Worm (Caenorhabditis elegans) whole organism, L3 larva: Measurements from ENCODE around the gene vit-3.

ENCODE experiments used
- R02D3.7 ChIP-seq: fragments of 150-350 bp; optimal IDR thresholded peaks from 2 replicates; lab custom pipeline; 2014; ENCODE audit warnings: missing biosample characterization, missing genetic modification characterization
- aly-2 ChIP-seq: fragments of 150-350 bp; optimal IDR thresholded peaks from 2 replicates; lab custom pipeline; 2014; ENCODE audit warnings: missing biosample characterization, missing genetic modification characterization
- ceh-9 ChIP-seq: sonication (generic microtip); optimal IDR thresholded peaks from 2 replicates; lab custom pipeline; 2018; ENCODE audit warnings: missing biosample characterization, missing genetic modification characterization
- daf-12 ChIP-seq: fragments of 150-350 bp; optimal IDR thresholded peaks from 2 replicates; lab custom pipeline; 2014; ENCODE audit warnings: missing biosample characterization, missing genetic modification reagents, missing genetic modification characterization
- egl-27 ChIP-seq: sonication (generic microtip); optimal IDR thresholded peaks from 4 replicates; lab custom pipeline; 2017; ENCODE audit warnings: missing biosample characterization, missing genetic modification reagents, missing genetic modification characterization
- egl-5 ChIP-seq: fragments of 150-350 bp; optimal IDR thresholded peaks from 2 replicates; lab custom pipeline; 2017; ENCODE audit warnings: missing biosample characterization, missing genetic modification reagents, missing genetic modification characterization, inconsistent platforms
- elt-1 ChIP-seq: fragments of 150-350 bp; optimal IDR thresholded peaks from 2 replicates; lab custom pipeline; 2014; ENCODE audit warnings: missing biosample characterization, missing genetic modification characterization
- elt-2 ChIP-seq: sonication (generic microtip); optimal IDR thresholded peaks from 2 replicates; lab custom pipeline; 2016; ENCODE audit warnings: missing genetic modification reagents, mild to moderate bottlenecking, missing genetic modification characterization, missing compliant biosample characterization
- elt-3 ChIP-seq, 3 experiments: fragments of 150-350 bp in 1 of 3; sonication (generic microtip) in 2 of 3; optimal IDR thresholded peaks; 2 replicates in 2 of 3; 4 replicates in 1 of 3; lab custom pipeline; 2014 to 2017; ENCODE audit warnings: missing biosample characterization in 3 of 3, missing genetic modification characterization in 3 of 3
- fkh-2 ChIP-seq: fragments of 150-350 bp; optimal IDR thresholded peaks from 2 replicates; lab custom pipeline; 2014; ENCODE audit warnings: missing biosample characterization, missing genetic modification reagents, missing genetic modification characterization
- fos-1 ChIP-seq: fragments of 150-350 bp; optimal IDR thresholded peaks from 2 replicates; lab custom pipeline; 2014; ENCODE audit warnings: missing biosample characterization, missing genetic modification characterization
- jun-1 ChIP-seq: fragments of 150-350 bp; optimal IDR thresholded peaks from 2 replicates; lab custom pipeline; 2014; ENCODE audit warnings: missing biosample characterization, missing genetic modification reagents, missing genetic modification characterization
- lsy-12 ChIP-seq: sonication (generic microtip); optimal IDR thresholded peaks from 2 replicates; lab custom pipeline; 2016; ENCODE audit warnings: mild to moderate bottlenecking, missing genetic modification characterization, missing compliant biosample characterization
- mdl-1 ChIP-seq: fragments of 150-350 bp; optimal IDR thresholded peaks from 2 replicates; lab custom pipeline; 2014; ENCODE audit warnings: missing biosample characterization, missing genetic modification characterization
- nfya-1 ChIP-seq: sonication (generic microtip); optimal IDR thresholded peaks from 2 replicates; lab custom pipeline; 2017; ENCODE audit warnings: missing genetic modification characterization, mild to moderate bottlenecking, missing compliant biosample characterization, antibody characterized with exemption, moderate library complexity; ENCODE audit not compliant: insufficient read depth
- nhr-11 ChIP-seq: fragments of 150-350 bp; optimal IDR thresholded peaks from 2 replicates; lab custom pipeline; 2014; ENCODE audit warnings: missing biosample characterization, missing genetic modification characterization
- nhr-12 ChIP-seq: fragments of 150-350 bp; optimal IDR thresholded peaks from 2 replicates; lab custom pipeline; 2014; ENCODE audit warnings: missing biosample characterization, missing genetic modification characterization
- nhr-23 ChIP-seq: fragments of 150-350 bp; optimal IDR thresholded peaks from 2 replicates; lab custom pipeline; 2014; ENCODE audit warnings: missing biosample characterization, missing genetic modification reagents, missing genetic modification characterization
- nhr-237 ChIP-seq: fragments of 150-350 bp; optimal IDR thresholded peaks from 2 replicates; lab custom pipeline; 2014; ENCODE audit warnings: missing biosample characterization, missing genetic modification characterization
- nhr-25 ChIP-seq: sonication (generic microtip); optimal IDR thresholded peaks from 2 replicates; lab custom pipeline; 2017; ENCODE audit warnings: missing biosample characterization, missing genetic modification characterization
- nhr-28 ChIP-seq: fragments of 150-350 bp; optimal IDR thresholded peaks from 2 replicates; lab custom pipeline; 2014; ENCODE audit warnings: missing biosample characterization, missing genetic modification characterization
- nhr-43 ChIP-seq: sonication (generic microtip); optimal IDR thresholded peaks from 2 replicates; lab custom pipeline; 2016; ENCODE audit warnings: mild to moderate bottlenecking, missing genetic modification characterization, missing compliant biosample characterization; ENCODE audit not compliant: poor library complexity, severe bottlenecking
- nhr-67 ChIP-seq: fragments of 150-350 bp; optimal IDR thresholded peaks from 2 replicates; lab custom pipeline; 2014; ENCODE audit warnings: missing biosample characterization, missing genetic modification characterization
- nhr-76 ChIP-seq: fragments of 150-350 bp; sonication (generic microtip); optimal IDR thresholded peaks from 5 replicates; lab custom pipeline; 2014; ENCODE audit warnings: missing biosample characterization, missing genetic modification characterization
- pha-4 ChIP-seq: fragments of 150-350 bp; optimal IDR thresholded peaks from 2 replicates; lab custom pipeline; 2014; ENCODE audit warnings: missing biosample characterization, missing genetic modification reagents, missing genetic modification characterization
- pqm-1 ChIP-seq: fragments of 150-350 bp; optimal IDR thresholded peaks from 2 replicates; lab custom pipeline; 2017; ENCODE audit warnings: missing biosample characterization, missing genetic modification characterization, inconsistent platforms
- sea-2 ChIP-seq: fragments of 150-350 bp; sonication (generic microtip); optimal IDR thresholded peaks from 4 replicates; lab custom pipeline; 2014; ENCODE audit warnings: missing biosample characterization, missing genetic modification reagents, missing genetic modification characterization
- snpc-4 ChIP-seq: fragments of 150-350 bp; optimal IDR thresholded peaks from 2 replicates; lab custom pipeline; 2014; ENCODE audit warnings: missing biosample characterization, missing genetic modification characterization
- unc-39 ChIP-seq: sonication (generic microtip); optimal IDR thresholded peaks from 4 replicates; lab custom pipeline; 2017; ENCODE audit warnings: missing biosample characterization, missing genetic modification characterization
- unc-62 ChIP-seq: fragments of 150-350 bp; sonication (generic microtip); optimal IDR thresholded peaks from 4 replicates; lab custom pipeline; 2014; ENCODE audit warnings: missing biosample characterization, missing genetic modification reagents, missing genetic modification characterization
- ztf-4 ChIP-seq: fragments of 150-350 bp; optimal IDR thresholded peaks from 2 replicates; lab custom pipeline; 2014; ENCODE audit warnings: missing biosample characterization, missing genetic modification characterization

The vit-3 gene

DNA sequence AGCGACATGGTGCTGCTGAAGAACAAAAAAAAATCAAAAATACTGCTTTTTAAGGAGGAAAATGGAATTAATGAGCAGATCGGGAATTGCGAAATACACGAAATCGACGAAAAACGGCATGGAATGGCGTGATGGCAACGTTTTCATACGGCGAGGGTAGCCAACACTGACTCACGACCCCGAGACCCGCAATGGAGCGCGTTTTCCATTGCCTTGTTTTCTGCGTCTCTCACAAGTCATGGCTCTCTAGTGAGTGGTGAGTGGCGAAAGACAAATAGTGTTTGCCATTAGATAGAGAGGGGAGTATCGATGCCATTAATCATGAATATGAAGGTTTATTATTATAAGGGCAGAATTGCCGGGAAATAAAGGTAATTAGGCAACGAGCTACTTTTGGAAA is 33.4 kb upstream of the vit-3 start, which contains the start of gene C18B2.4 (continued):
- TF ChIP-seq fos-1: no peak
- peak; percentile 75 for TF ChIP-seq nfya-1 (tag; lab: Kevin White, UChicago)

DNA sequence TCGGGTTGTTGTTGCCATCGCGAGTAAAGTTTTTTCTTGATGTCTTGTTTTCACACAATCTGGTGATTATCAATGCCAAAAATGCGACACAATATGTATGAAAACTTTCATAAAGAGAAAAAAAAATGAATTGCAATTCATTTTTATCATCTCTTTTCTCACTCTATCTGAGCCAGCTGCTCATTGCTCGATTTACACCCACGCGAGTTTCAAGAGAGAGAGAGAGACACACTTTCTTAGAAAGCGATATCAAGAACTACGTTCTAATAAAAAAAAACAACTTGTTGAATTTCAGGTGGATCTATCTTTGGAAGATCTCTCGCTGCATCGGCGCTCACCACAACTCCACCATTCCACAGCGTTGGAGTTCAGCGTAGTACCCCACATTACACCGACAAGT is 30.3 kb upstream of the vit-3 start:
- TF ChIP-seq ceh-9 (tag; lab: Kevin White, UChicago) (no peak), nhr-67 (no peak), egl-27 (tag; lab: Kevin White, UChicago) (no peak), fkh-2 (tag; lab: Kevin White, UChicago) (no peak), ztf-4 (tag; lab: Kevin White, UChicago) (no peak), nhr-23 (tag; lab: Kevin White, UChicago) (no peak), snpc-4 (tag; lab: Kevin White, UChicago) (no peak), daf-12 (tag; lab: Kevin White, UChicago) (no peak), nhr-12 (tag; lab: Kevin White, UChicago) (no peak), nhr-28 (tag; lab: Kevin White, UChicago) (no peak), mdl-1 (tag; lab: Kevin White, UChicago) (no peak)

- no peak for TF ChIP-seq elt-1
- no peak for TF ChIP-seq nhr-67
- TF ChIP-seq nhr-12 (tag; lab: Kevin White, UChicago): no peak
- TF ChIP-seq nhr-11: no peak
- no peak for TF ChIP-seq lsy-12
- no peak for TF ChIP-seq fos-1
- TF ChIP-seq R02D3.7 (tag; lab: Kevin White, UChicago): no peak
- TF ChIP-seq ceh-9 (tag; lab: Kevin White, UChicago): no peak
- no peak for TF ChIP-seq elt-2 (tag; lab: Kevin White, UChicago)
- no peak for TF ChIP-seq snpc-4 (tag; lab: Kevin White, UChicago)
- no peak for TF ChIP-seq aly-2 (tag; lab: Kevin White, UChicago)
- no peak for TF ChIP-seq nhr-23 (tag; lab: Kevin White, UChicago)
- no peak for TF ChIP-seq elt-3 (tag; optimal IDR thresholded peaks at IDR 0.05; lab: Kevin White, UChicago)
- TF ChIP-seq unc-39: no peak
- no peak for TF ChIP-seq ztf-4 (tag; lab: Kevin White, UChicago)
These were observed 29.2 kb upstream of the vit-3 start, which contains the start of gene C18B2.3 for ce11 chrX:3601531-3601930. Gene C18B2.3, plus strand, starts transcription at chrX:3601831.

DNA sequence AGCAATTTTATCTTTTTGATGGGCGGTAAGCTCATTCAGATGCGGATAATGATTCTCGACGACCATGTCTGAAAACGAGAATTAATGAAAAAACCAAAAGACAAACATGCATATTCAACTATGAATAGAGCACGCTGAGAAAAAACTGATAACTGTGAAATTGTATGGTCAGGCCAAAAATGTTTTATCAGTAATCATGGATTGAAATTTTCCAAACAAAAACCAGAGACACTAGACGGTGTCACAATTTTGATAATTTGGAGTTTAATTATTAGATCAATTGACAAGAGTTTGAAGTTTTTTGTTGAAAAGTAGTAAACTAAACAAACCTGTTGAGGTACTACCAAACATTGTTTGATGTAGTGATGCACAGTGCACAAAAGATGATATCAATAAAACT is 28.0 kb upstream of the vit-3 start, which contains the start of gene cgr-1:
TSS of gene cgr-1 (minus strand) at position 68 of the 400 bp plus-strand sequence.
- peak; percentile 32 for TF ChIP-seq pha-4 (tag; lab: Kevin White, UChicago)
- TF ChIP-seq fkh-2 (tag; lab: Kevin White, UChicago): no peak
- TF ChIP-seq nhr-76 (tag; lab: Kevin White, UChicago): no peak
- TF ChIP-seq elt-2 (tag; lab: Kevin White, UChicago): peak; percentile 67
- peak; percentile 69 for TF ChIP-seq pqm-1

DNA sequence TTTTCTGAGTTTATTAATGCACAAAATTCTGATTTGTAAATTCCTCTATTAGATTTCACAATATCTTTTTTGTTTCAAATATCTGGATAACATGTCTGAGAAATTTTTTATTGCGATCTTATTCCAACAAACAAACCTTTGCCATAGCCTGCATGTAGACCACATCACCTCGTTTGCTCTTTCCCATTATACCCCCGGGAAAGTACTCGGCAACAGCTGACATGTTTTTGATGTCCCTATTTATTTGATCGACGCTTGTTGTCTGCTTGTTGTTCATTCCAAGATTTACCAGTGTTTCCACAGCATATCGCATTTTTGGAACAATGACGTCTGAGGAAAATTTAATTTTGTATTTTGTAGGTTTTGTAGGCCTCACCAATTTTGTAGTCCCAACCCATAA is 27.5 kb upstream of the vit-3 start:
- no peak for TF ChIP-seq nhr-67
- peak; percentile 94 for TF ChIP-seq egl-5
- TF ChIP-seq, all 47 proteins: peak for 1

ce11 chrX:3596967-3597366 is 24.6 kb upstream of the vit-3 start:
- TF ChIP-seq nhr-23 (tag; lab: Kevin White, UChicago): peak; percentile 87
- no peak for TF ChIP-seq nfya-1 (tag; lab: Kevin White, UChicago)

DNA sequence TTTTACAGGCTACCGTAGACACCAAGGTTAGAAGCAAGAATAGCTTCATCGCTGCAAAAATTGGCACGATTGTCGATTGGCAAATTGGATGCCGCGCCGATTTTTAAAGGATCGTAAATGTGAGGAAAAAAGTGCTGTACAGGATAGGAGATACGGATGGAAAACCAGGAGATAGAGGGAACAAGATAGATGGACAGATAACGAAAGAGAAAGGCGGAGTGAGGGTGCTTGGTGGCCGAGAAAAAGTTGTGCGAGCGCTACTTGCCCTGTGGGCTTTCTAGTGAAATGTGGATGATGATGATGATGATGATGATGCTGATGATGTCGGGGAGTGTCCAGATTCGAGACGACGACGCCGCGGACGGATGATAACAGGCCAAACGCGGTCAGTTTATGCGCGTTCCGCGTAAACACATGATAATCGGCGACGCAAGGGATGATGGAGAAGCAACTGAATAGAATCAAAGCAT is 24.0 kb upstream of the vit-3 start, which contains the start of gene T27A10.6:
TSS of gene T27A10.6 (minus strand) at position 51 of the 470 bp plus-strand sequence.
- peak; percentile 44 for TF ChIP-seq nhr-43
- peak; percentile 51 for TF ChIP-seq nhr-23 (tag; lab: Kevin White, UChicago)
- no peak for TF ChIP-seq jun-1

DNA sequence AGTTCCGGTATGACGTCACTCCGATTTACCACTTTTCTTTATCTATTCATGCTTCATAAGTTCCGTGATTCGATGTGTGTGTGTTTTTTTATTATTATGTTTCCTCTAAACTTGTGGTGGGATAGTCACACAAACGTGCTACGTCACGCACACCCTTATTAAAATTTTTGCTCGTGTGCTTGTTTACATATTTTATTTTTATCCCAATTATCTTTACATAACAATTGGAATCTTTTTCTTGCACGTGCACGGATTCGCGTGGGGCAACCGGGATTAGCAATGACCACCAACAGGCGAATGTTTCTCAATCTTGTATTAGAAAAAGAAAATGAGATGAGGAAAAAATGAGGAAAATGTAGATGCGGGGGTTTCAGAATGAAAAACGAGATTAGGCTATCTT is 18.2 kb upstream of the vit-3 start:
- no peak for TF ChIP-seq snpc-4 (tag; lab: Kevin White, UChicago)
- no peak for TF ChIP-seq nhr-11
- no peak for TF ChIP-seq sea-2 (GFP tag; lab: Kevin White, UChicago)
- TF ChIP-seq elt-3 (tag; optimal IDR thresholded peaks at IDR 0.05; lab: Kevin White, UChicago): no peak
- TF ChIP-seq daf-12 (tag; lab: Kevin White, UChicago): no peak
- TF ChIP-seq jun-1: no peak
- TF ChIP-seq ceh-9 (tag; lab: Kevin White, UChicago): no peak
- no peak for TF ChIP-seq nhr-76 (tag; lab: Kevin White, UChicago)
- TF ChIP-seq unc-62 (GFP tag; lab: Kevin White, UChicago): no peak
- TF ChIP-seq unc-39: no peak
- no peak for TF ChIP-seq nhr-25 (tag; lab: Kevin White, UChicago)
- TF ChIP-seq egl-5: no peak
- TF ChIP-seq nhr-237: no peak
- no peak for TF ChIP-seq fos-1
- no peak for TF ChIP-seq pha-4 (tag; lab: Kevin White, UChicago)
- TF ChIP-seq lsy-12: no peak
